Worm (Caenorhabditis elegans) whole organism, mixed stage, embryonic: ENCODE data around the gene nhr-159.

Experiments
- M03D4.4 ChIP-seq: sonication (generic microtip); optimal IDR thresholded peaks from 2 replicates; lab custom pipeline; 2017; ENCODE audit warnings: mild to moderate bottlenecking, missing genetic modification characterization, missing compliant biosample characterization
- bed-3 ChIP-seq: fragments of 200-800 bp; sonication (Bioruptor generic); optimal IDR thresholded peaks from 3 replicates; lab custom pipeline; 2018; ENCODE audit warnings: mild to moderate bottlenecking, missing genetic modification characterization, moderate library complexity, missing compliant biosample characterization
- blmp-1 ChIP-seq: fragments of 150-350 bp; optimal IDR thresholded peaks from 2 replicates; lab custom pipeline; 2014; ENCODE audit warnings: missing biosample characterization, missing genetic modification characterization
- ceh-39 ChIP-seq: fragments of 150-350 bp; optimal IDR thresholded peaks from 2 replicates; lab custom pipeline; 2014; ENCODE audit warnings: missing biosample characterization, missing genetic modification characterization
- ceh-43 ChIP-seq: fragments of 200-800 bp; sonication (Bioruptor generic); optimal IDR thresholded peaks from 2 replicates; lab custom pipeline; 2018; ENCODE audit warnings: mild to moderate bottlenecking, missing genetic modification characterization, moderate library complexity, missing compliant biosample characterization
- ceh-83 ChIP-seq: fragments of 200-800 bp; sonication (Bioruptor generic); optimal IDR thresholded peaks from 2 replicates; lab custom pipeline; 2018; ENCODE audit warnings: mild to moderate bottlenecking, missing genetic modification characterization, missing compliant biosample characterization
- ces-1 ChIP-seq: fragments of 150-350 bp; optimal IDR thresholded peaks from 2 replicates; lab custom pipeline; 2014; ENCODE audit warnings: missing biosample characterization, missing genetic modification reagents, missing genetic modification characterization
- cnd-1 ChIP-seq: fragments of 200-800 bp; sonication (Bioruptor generic); optimal IDR thresholded peaks from 2 replicates; lab custom pipeline; 2018; ENCODE audit warnings: mild to moderate bottlenecking, missing genetic modification characterization, missing compliant biosample characterization
- drap-1 ChIP-seq: fragments of 200-800 bp; sonication (Bioruptor generic); optimal IDR thresholded peaks from 3 replicates; lab custom pipeline; 2018; ENCODE audit warnings: mild to moderate bottlenecking, missing genetic modification characterization, missing compliant biosample characterization
- elt-1 ChIP-seq: sonication (generic microtip); optimal IDR thresholded peaks from 2 replicates; lab custom pipeline; 2017; ENCODE audit warnings: missing genetic modification characterization, mild to moderate bottlenecking, missing compliant biosample characterization, antibody characterized with exemption, moderate library complexity, borderline replicate concordance; ENCODE audit not compliant: insufficient read depth
- elt-3 ChIP-seq: fragments of 150-350 bp; optimal IDR thresholded peaks from 2 replicates; lab custom pipeline; 2014; ENCODE audit warnings: missing biosample characterization, missing genetic modification characterization
- ham-2 ChIP-seq: fragments of 200-800 bp; sonication (Bioruptor generic); optimal IDR thresholded peaks from 2 replicates; lab custom pipeline; 2018; ENCODE audit warnings: mild to moderate bottlenecking, missing genetic modification characterization, missing compliant biosample characterization
- hlh-1 ChIP-seq: fragments of 150-350 bp; optimal IDR thresholded peaks from 2 replicates; lab custom pipeline; 2014; ENCODE audit warnings: missing biosample characterization, missing genetic modification reagents, missing genetic modification characterization
- lin-13 ChIP-seq: fragments of 150-350 bp; optimal IDR thresholded peaks from 2 replicates; lab custom pipeline; 2014; ENCODE audit warnings: missing biosample characterization, missing genetic modification characterization
- lsy-2 ChIP-seq: fragments of 150-350 bp; optimal IDR thresholded peaks from 2 replicates; lab custom pipeline; 2014; ENCODE audit warnings: missing biosample characterization, missing genetic modification characterization
- mab-5 ChIP-seq: fragments of 150-350 bp; optimal IDR thresholded peaks from 2 replicates; lab custom pipeline; 2014; ENCODE audit warnings: missing biosample characterization, missing genetic modification characterization
- mep-1 ChIP-seq: fragments of 150-350 bp; optimal IDR thresholded peaks from 2 replicates; lab custom pipeline; 2017; ENCODE audit warnings: missing biosample characterization, missing genetic modification reagents, missing genetic modification characterization, inconsistent platforms
- nhr-12 ChIP-seq: fragments of 150-350 bp; optimal IDR thresholded peaks from 2 replicates; lab custom pipeline; 2014; ENCODE audit warnings: missing biosample characterization, missing genetic modification characterization
- nhr-2 ChIP-seq: fragments of 150-350 bp; optimal IDR thresholded peaks from 2 replicates; lab custom pipeline; 2014; ENCODE audit warnings: missing biosample characterization, missing genetic modification characterization
- nhr-237 ChIP-seq: fragments of 150-350 bp; optimal IDR thresholded peaks from 2 replicates; lab custom pipeline; 2014; ENCODE audit warnings: missing biosample characterization, missing genetic modification characterization
- nhr-28 ChIP-seq: fragments of 150-350 bp; optimal IDR thresholded peaks from 2 replicates; lab custom pipeline; 2014; ENCODE audit warnings: missing biosample characterization, missing genetic modification characterization
- nhr-76 ChIP-seq: sonication (generic microtip); optimal IDR thresholded peaks from 2 replicates; lab custom pipeline; 2017; ENCODE audit warnings: missing biosample characterization, missing genetic modification characterization
- pha-4 ChIP-seq: fragments of 150-350 bp; optimal IDR thresholded peaks from 2 replicates; lab custom pipeline; 2018; ENCODE audit warnings: missing biosample characterization, missing genetic modification reagents, missing genetic modification characterization
- sem-2 ChIP-seq: fragments of 200-800 bp; sonication (Bioruptor generic); optimal IDR thresholded peaks from 2 replicates; lab custom pipeline; 2018; ENCODE audit warnings: mild to moderate bottlenecking, missing genetic modification characterization, missing compliant biosample characterization
- snpc-4 ChIP-seq: fragments of 150-350 bp; optimal IDR thresholded peaks from 2 replicates; lab custom pipeline; 2014; ENCODE audit warnings: missing biosample characterization, missing genetic modification characterization
- sptf-1 ChIP-seq: sonication (generic microtip); optimal IDR thresholded peaks from 2 replicates; lab custom pipeline; 2017; ENCODE audit warnings: mild to moderate bottlenecking, missing genetic modification characterization, moderate library complexity, missing compliant biosample characterization
- tbx-8 ChIP-seq: fragments of 200-800 bp; sonication (Bioruptor generic); optimal IDR thresholded peaks from 2 replicates; lab custom pipeline; 2018; ENCODE audit warnings: mild to moderate bottlenecking, missing genetic modification characterization, moderate library complexity, missing compliant biosample characterization
- unc-120 ChIP-seq: sonication (generic microtip); optimal IDR thresholded peaks from 2 replicates; lab custom pipeline; 2017; ENCODE audit warnings: missing genetic modification characterization, missing compliant biosample characterization; ENCODE audit not compliant: poor library complexity, severe bottlenecking
- unc-39 ChIP-seq: fragments of 150-350 bp; optimal IDR thresholded peaks from 2 replicates; lab custom pipeline; 2014; ENCODE audit warnings: missing biosample characterization, missing genetic modification characterization
- unc-62 ChIP-seq: fragments of 150-350 bp; optimal IDR thresholded peaks from 2 replicates; lab custom pipeline; 2014; ENCODE audit warnings: missing biosample characterization, missing genetic modification reagents, missing genetic modification characterization
- zip-8 ChIP-seq: fragments of 150-350 bp; optimal IDR thresholded peaks from 2 replicates; lab custom pipeline; 2014; ENCODE audit warnings: missing biosample characterization, missing genetic modification characterization
- ztf-11 ChIP-seq: fragments of 150-350 bp; optimal IDR thresholded peaks from 2 replicates; lab custom pipeline; 2014; ENCODE audit warnings: missing biosample characterization, missing genetic modification characterization

nhr-159 gene

DNA sequence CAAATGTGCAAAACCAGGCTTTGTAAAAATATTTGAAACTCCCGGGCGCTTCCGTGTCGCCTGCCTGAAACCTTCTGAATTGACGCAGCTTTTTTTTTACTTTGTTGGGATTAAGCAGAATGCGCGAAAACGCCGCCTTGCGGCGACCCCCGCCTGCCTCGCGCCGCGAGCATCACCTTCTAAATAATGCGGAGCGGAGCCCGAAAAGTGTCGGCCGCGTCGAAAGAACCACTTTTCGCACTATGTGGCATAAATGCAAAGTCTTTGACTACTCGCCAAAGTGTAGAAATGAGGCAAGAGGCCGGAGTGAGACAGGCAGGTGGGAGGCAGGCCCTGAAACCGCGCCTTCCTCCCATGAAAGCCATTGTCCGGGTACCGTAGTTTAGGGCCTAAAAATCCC, 35.0 kb upstream of the nhr-159 start:
- TF ChIP-seq ceh-43 (GFP tag; lab: Kevin White, UChicago) = no peak
- no peak for TF ChIP-seq nhr-12 (tag; lab: Kevin White, UChicago)
- TF ChIP-seq ceh-83 (GFP tag; lab: Kevin White, UChicago) = no peak
- no peak for TF ChIP-seq cnd-1
- no peak for TF ChIP-seq M03D4.4
- no peak for TF ChIP-seq elt-3 (tag; lab: Kevin White, UChicago)
- no peak for TF ChIP-seq bed-3 (GFP tag; lab: Kevin White, UChicago)

DNA sequence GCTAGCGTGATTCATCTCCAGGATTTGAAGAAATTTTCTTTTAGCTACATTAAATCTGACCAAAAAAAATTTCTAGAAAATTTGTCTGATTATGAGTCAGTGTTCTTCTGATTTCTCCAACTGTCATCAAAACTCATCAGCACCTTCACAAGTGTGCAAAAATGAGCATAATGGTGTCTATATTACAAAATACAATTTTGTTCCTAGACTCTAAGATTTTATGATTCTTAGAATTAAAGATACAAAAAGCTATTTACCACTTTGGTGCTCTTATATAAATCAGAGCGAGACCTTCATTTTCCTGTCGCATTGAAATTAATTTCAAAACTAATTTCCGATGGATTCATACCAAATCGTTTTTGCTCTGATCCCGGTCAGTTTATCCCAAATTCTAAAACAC, 34.3 kb upstream of the nhr-159 start, which contains the start of gene srx-68:
TSS of gene srx-68 (plus strand) at position 301 of the 400 bp plus-strand sequence.
- TF ChIP-seq ham-2 (GFP tag; lab: Kevin White, UChicago) = no peak
- TF ChIP-seq tbx-8 (GFP tag; lab: Kevin White, UChicago) = no peak
- no peak for TF ChIP-seq mep-1
- TF ChIP-seq mab-5 (tag; lab: Kevin White, UChicago) = no peak
- no peak for TF ChIP-seq ztf-11 (tag; lab: Kevin White, UChicago)
- TF ChIP-seq nhr-28 (tag; lab: Kevin White, UChicago) = no peak
- TF ChIP-seq cnd-1 = no peak
- no peak for TF ChIP-seq drap-1 (GFP tag; lab: Kevin White, UChicago)
- no peak for TF ChIP-seq hlh-1 (tag; lab: Kevin White, UChicago)
- no peak for TF ChIP-seq sptf-1 (tag; lab: Kevin White, UChicago)
- TF ChIP-seq snpc-4 (tag; lab: Kevin White, UChicago) = no peak
- TF ChIP-seq elt-1 (tag; lab: Kevin White, UChicago) = no peak
- TF ChIP-seq blmp-1 (tag; lab: Kevin White, UChicago) = no peak
- no peak for TF ChIP-seq nhr-76
- no peak for TF ChIP-seq pha-4
- no peak for TF ChIP-seq M03D4.4
- TF ChIP-seq bed-3 (GFP tag; lab: Kevin White, UChicago) = no peak
- no peak for TF ChIP-seq ces-1 (GFP tag; lab: Kevin White, UChicago)
- no peak for TF ChIP-seq lsy-2 (tag; lab: Kevin White, UChicago)
- TF ChIP-seq, all 35 proteins: peak for 0

DNA sequence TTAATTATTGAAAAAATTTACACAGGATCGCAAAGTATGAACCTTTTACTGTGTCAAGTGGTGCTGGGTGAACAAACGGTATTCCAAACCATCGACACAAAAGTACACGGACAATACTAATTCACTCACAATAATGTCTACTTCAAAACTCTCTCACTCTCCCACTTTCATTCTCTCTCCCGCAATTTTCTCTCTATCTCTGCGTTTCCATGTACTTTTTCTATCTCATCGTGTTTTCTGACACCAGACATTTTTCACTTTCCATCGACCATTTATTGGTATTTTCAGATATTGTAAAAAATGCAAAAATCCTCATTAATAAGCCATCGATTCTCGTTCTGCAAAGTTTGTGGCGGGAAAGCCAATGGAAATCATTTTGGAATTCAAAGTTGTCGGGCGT, 27.7 kb upstream of the nhr-159 start, which contains the start of gene nhr-156:
TSS of gene nhr-156 (plus strand) at position 266 of the 400 bp plus-strand sequence.
- TF ChIP-seq nhr-2 (tag; lab: Kevin White, UChicago) (no peak), unc-39 (no peak), nhr-12 (tag; lab: Kevin White, UChicago) (no peak), cnd-1 (no peak), nhr-76 (no peak), nhr-28 (tag; lab: Kevin White, UChicago) (no peak), hlh-1 (tag; lab: Kevin White, UChicago) (no peak), ces-1 (GFP tag; lab: Kevin White, UChicago) (no peak), elt-3 (tag; lab: Kevin White, UChicago) (no peak), tbx-8 (GFP tag; lab: Kevin White, UChicago) (no peak), unc-62 (GFP tag; lab: Kevin White, UChicago) (no peak), blmp-1 (tag; lab: Kevin White, UChicago) (no peak), mab-5 (tag; lab: Kevin White, UChicago) (no peak), lin-13 (no peak), snpc-4 (tag; lab: Kevin White, UChicago) (no peak), lsy-2 (tag; lab: Kevin White, UChicago) (no peak), ztf-11 (tag; lab: Kevin White, UChicago) (no peak)

DNA sequence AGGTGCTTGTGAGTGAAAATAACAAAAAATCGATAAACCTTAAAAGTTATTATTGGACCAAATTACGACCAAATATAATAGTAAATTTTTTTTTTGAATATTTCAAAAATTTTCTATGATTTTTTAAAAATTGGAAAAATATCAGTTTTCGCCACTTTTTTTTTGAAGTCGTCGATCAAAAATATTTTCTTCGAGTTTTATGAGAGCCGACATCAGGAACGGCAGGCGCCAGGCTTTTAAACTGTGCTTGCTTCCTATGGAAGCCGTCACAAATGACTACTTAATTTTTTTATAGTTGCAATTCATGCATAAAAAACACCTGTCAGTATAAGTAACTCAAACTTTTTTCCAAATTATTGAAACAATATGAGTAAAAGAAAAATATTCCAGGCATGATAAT, 25.3 kb upstream of the nhr-159 start:
- TF ChIP-seq ceh-39 (tag; lab: Kevin White, UChicago) = no peak
- TF ChIP-seq nhr-237 (tag; lab: Kevin White, UChicago) = no peak
- TF ChIP-seq nhr-12 (tag; lab: Kevin White, UChicago) = no peak
- no peak for TF ChIP-seq elt-3 (tag; lab: Kevin White, UChicago)
- TF ChIP-seq, all 35 proteins: peak for 0

DNA sequence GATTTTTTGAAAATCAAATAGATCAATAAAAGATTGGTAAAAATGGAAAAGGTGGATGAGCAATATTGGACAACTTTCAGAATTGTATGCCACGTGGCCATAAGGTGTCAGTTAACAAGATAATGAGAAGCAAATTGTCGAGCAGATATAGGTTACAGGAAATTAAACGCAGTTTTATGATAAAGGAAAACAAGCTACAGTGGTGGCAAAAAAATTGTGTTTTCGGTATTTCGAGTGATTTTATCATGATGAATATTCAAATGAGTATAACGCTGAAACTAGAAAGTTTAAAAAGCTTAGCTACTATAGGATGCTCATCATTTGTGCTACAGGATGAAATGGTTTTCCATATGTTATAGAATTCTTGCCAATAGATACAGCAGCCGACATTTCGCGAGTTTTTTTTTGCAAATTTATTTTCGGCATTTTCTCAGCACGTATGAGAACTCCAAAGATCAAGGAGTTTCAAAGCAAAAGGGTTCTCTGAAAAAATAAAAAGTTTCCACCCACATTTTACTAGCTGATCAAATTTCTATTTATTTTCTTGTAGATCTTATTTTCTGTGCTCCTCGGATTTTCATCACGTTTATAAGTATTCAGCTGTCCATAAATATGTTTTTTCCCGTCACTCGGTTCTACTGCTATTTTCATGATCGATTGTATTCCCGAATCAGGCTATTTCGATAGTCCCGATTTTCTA, 24.5 kb upstream of the nhr-159 start, which contains the start of the genes str-229 and srh-190:
TSS of gene str-229 (minus strand) at position 101 of the 700 bp plus-strand sequence.
TSS of gene srh-190 (plus strand) at position 650 of the 700 bp plus-strand sequence.
- TF ChIP-seq cnd-1 = no peak
- TF ChIP-seq mep-1 = no peak
- TF ChIP-seq mab-5 (tag; lab: Kevin White, UChicago) = no peak
- no peak for TF ChIP-seq elt-1 (tag; lab: Kevin White, UChicago)
- TF ChIP-seq lsy-2 (tag; lab: Kevin White, UChicago) = no peak
- no peak for TF ChIP-seq pha-4
- no peak for TF ChIP-seq sem-2
- no peak for TF ChIP-seq ceh-43 (GFP tag; lab: Kevin White, UChicago)
- TF ChIP-seq elt-3 (tag; lab: Kevin White, UChicago) = no peak
- TF ChIP-seq hlh-1 (tag; lab: Kevin White, UChicago) = no peak
- no peak for TF ChIP-seq unc-39
- no peak for TF ChIP-seq zip-8 (tag; lab: Kevin White, UChicago)
- no peak for TF ChIP-seq ces-1 (GFP tag; lab: Kevin White, UChicago)
- no peak for TF ChIP-seq nhr-12 (tag; lab: Kevin White, UChicago)
- no peak for TF ChIP-seq lin-13
- no peak for TF ChIP-seq unc-120
- no peak for TF ChIP-seq drap-1 (GFP tag; lab: Kevin White, UChicago)
- no peak for TF ChIP-seq ham-2 (GFP tag; lab: Kevin White, UChicago)
- TF ChIP-seq ceh-39 (tag; lab: Kevin White, UChicago) = no peak
